Worm (Caenorhabditis elegans) whole organism, L4 larva: ENCODE results near the gene srw-73.

Experiments
- Y5F2A.4 ChIP-seq: fragments of 200-800 bp; sonication (Bioruptor generic); optimal IDR thresholded peaks from 2 replicates; lab custom pipeline; 2018; ENCODE audit warnings: mild to moderate bottlenecking, missing genetic modification characterization, missing compliant biosample characterization
- ZK546.5 ChIP-seq, 2 experiments: sonication (generic microtip); optimal IDR thresholded peaks; 2 replicates each; lab custom pipeline; 2017; ENCODE audit warnings: missing biosample characterization in 2 of 2, missing genetic modification characterization in 2 of 2
- arid-1 ChIP-seq: fragments of 200-800 bp; sonication (Bioruptor generic); conservative IDR thresholded peaks from 2 replicates; pipeline ENCODE4 v1.3.6; 2022; ENCODE audit warnings: missing genetic modification reagents, missing genetic modification characterization, missing compliant biosample characterization
- ceh-62 ChIP-seq: sonication (generic microtip); optimal IDR thresholded peaks from 2 replicates; lab custom pipeline; 2017; ENCODE audit warnings: missing biosample characterization, missing genetic modification characterization
- ces-1 ChIP-seq: fragments of 150-350 bp; sonication (generic microtip); optimal IDR thresholded peaks from 4 replicates; lab custom pipeline; 2014; ENCODE audit warnings: missing biosample characterization, missing genetic modification reagents, missing genetic modification characterization
- cey-2 ChIP-seq: sonication (generic microtip); optimal IDR thresholded peaks from 3 replicates; lab custom pipeline; 2017; ENCODE audit warnings: missing genetic modification characterization, mild to moderate bottlenecking, missing compliant biosample characterization, antibody characterized with exemption, borderline replicate concordance; ENCODE audit not compliant: insufficient read depth
- daf-16 ChIP-seq, 3 experiments: sonication (generic microtip); optimal IDR thresholded peaks; 2 replicates each; lab custom pipeline; 2016 to 2017; ENCODE audit warnings: missing genetic modification characterization in 3 of 3, missing genetic modification reagents in 3 of 3, mild to moderate bottlenecking in 2 of 3, missing compliant biosample characterization in 2 of 3, missing biosample characterization in 1 of 3, moderate library complexity in 1 of 3
- duxl-1 ChIP-seq: sonication (generic microtip); optimal IDR thresholded peaks from 2 replicates; lab custom pipeline; 2016; ENCODE audit warnings: mild to moderate bottlenecking, missing genetic modification characterization, moderate library complexity, missing compliant biosample characterization; ENCODE audit not compliant: poor library complexity
- egl-27 ChIP-seq: sonication (generic microtip); optimal IDR thresholded peaks from 3 replicates; lab custom pipeline; 2017; ENCODE audit warnings: missing biosample characterization, missing genetic modification reagents, missing genetic modification characterization
- gei-8 ChIP-seq: fragments of 200-800 bp; sonication (Bioruptor generic); optimal IDR thresholded peaks from 2 replicates; lab custom pipeline; 2018; ENCODE audit warnings: mild to moderate bottlenecking, missing genetic modification characterization, missing compliant biosample characterization
- hlh-11 ChIP-seq: fragments of 200-800 bp; sonication (Bioruptor generic); optimal IDR thresholded peaks from 2 replicates; lab custom pipeline; 2018; ENCODE audit warnings: mild to moderate bottlenecking, missing genetic modification characterization, missing compliant biosample characterization
- hlh-30 ChIP-seq: sonication (generic microtip); optimal IDR thresholded peaks from 2 replicates; lab custom pipeline; 2017; ENCODE audit warnings: antibody characterized with exemption, mild to moderate bottlenecking, missing genetic modification characterization, missing compliant biosample characterization; ENCODE audit not compliant: insufficient read depth
- jun-1 ChIP-seq: fragments of 150-350 bp; optimal IDR thresholded peaks from 2 replicates; lab custom pipeline; 2014; ENCODE audit warnings: missing biosample characterization, missing genetic modification reagents, missing genetic modification characterization
- lim-7 ChIP-seq: fragments of 200-800 bp; sonication (Bioruptor generic); IDR thresholded peaks from 2 replicates; pipeline ENCODE4 v1.3.6; 2022; ENCODE audit warnings: missing genetic modification characterization, missing compliant biosample characterization
- lin-15B ChIP-seq: fragments of 150-350 bp; sonication (generic microtip); optimal IDR thresholded peaks from 3 replicates; lab custom pipeline; 2014; ENCODE audit warnings: missing biosample characterization, missing genetic modification characterization
- lin-38 ChIP-seq: fragments of 200-800 bp; sonication (Bioruptor generic); IDR thresholded peaks from 2 replicates; pipeline ENCODE4 v1.3.6; 2022; ENCODE audit warnings: missing genetic modification reagents, missing genetic modification characterization, missing compliant biosample characterization
- lir-3 ChIP-seq: sonication (generic microtip); optimal IDR thresholded peaks from 2 replicates; lab custom pipeline; 2016; ENCODE audit warnings: mild to moderate bottlenecking, missing genetic modification characterization, missing compliant biosample characterization
- lsy-2 ChIP-seq, 2 experiments: fragments of 150-350 bp in 1 of 2; sonication (generic microtip) in 1 of 2; optimal IDR thresholded peaks; 2 replicates each; lab custom pipeline; 2014 to 2017; ENCODE audit warnings: missing biosample characterization in 2 of 2, missing genetic modification characterization in 2 of 2
- mxl-2 ChIP-seq: fragments of 200-800 bp; sonication (Bioruptor generic); conservative IDR thresholded peaks from 2 replicates; pipeline ENCODE4 v1.3.6; 2022; ENCODE audit warnings: missing genetic modification reagents, missing genetic modification characterization, missing compliant biosample characterization
- nhr-10 ChIP-seq: fragments of 150-350 bp; optimal IDR thresholded peaks from 2 replicates; lab custom pipeline; 2014; ENCODE audit warnings: missing biosample characterization, missing genetic modification characterization
- nhr-25 ChIP-seq: sonication (generic microtip); optimal IDR thresholded peaks from 2 replicates; lab custom pipeline; 2017; ENCODE audit warnings: missing genetic modification characterization, mild to moderate bottlenecking, missing compliant biosample characterization, antibody characterized with exemption, moderate library complexity, borderline replicate concordance; ENCODE audit not compliant: insufficient read depth
- nhr-42 ChIP-seq: fragments of 200-800 bp; sonication (Bioruptor generic); IDR thresholded peaks from 2 replicates; pipeline ENCODE4 v1.3.6; 2022; ENCODE audit warnings: missing genetic modification characterization, missing compliant biosample characterization
- pha-4 ChIP-seq, 2 experiments: fragments of 150-350 bp in 1 of 2; fragments of 200-800 bp in 1 of 2; sonication (Bioruptor generic) in 1 of 2; IDR thresholded peaks in 1 of 2; optimal IDR thresholded peaks in 1 of 2; 2 replicates each; pipeline versions ENCODE4 v1.3.6 to Lab custom; 2014 to 2022; ENCODE audit warnings: missing genetic modification characterization in 2 of 2, missing genetic modification reagents in 2 of 2, missing biosample characterization in 1 of 2, missing compliant biosample characterization in 1 of 2
- rbr-2 ChIP-seq: sonication (generic microtip); optimal IDR thresholded peaks from 2 replicates; lab custom pipeline; 2016; ENCODE audit warnings: missing genotype, missing genetic modification characterization, missing compliant biosample characterization
- sdz-12 ChIP-seq: fragments of 200-800 bp; sonication (Bioruptor generic); optimal IDR thresholded peaks from 2 replicates; lab custom pipeline; 2018; ENCODE audit warnings: mild to moderate bottlenecking, missing genetic modification characterization, missing compliant biosample characterization
- snpc-1.2 ChIP-seq: fragments of 200-800 bp; sonication (Bioruptor generic); IDR thresholded peaks from 2 replicates; pipeline ENCODE4 v1.3.6; 2022; ENCODE audit warnings: missing genetic modification reagents, missing genetic modification characterization, missing compliant biosample characterization
- snpc-4 ChIP-seq: fragments of 150-350 bp; optimal IDR thresholded peaks from 2 replicates; lab custom pipeline; 2014; ENCODE audit warnings: missing biosample characterization, missing genetic modification characterization
- tra-1 ChIP-seq: fragments of 200-800 bp; sonication (Bioruptor generic); IDR thresholded peaks from 2 replicates; pipeline ENCODE4 v1.3.6; 2022; ENCODE audit warnings: missing genetic modification reagents, missing genetic modification characterization, missing compliant biosample characterization
- unc-39 ChIP-seq: sonication (generic microtip); optimal IDR thresholded peaks from 2 replicates; lab custom pipeline; 2017; ENCODE audit warnings: missing biosample characterization, missing genetic modification characterization
- zag-1 ChIP-seq: fragments of 150-350 bp; optimal IDR thresholded peaks from 2 replicates; lab custom pipeline; 2014; ENCODE audit warnings: missing biosample characterization, missing genetic modification characterization

Gene srw-73

DNA sequence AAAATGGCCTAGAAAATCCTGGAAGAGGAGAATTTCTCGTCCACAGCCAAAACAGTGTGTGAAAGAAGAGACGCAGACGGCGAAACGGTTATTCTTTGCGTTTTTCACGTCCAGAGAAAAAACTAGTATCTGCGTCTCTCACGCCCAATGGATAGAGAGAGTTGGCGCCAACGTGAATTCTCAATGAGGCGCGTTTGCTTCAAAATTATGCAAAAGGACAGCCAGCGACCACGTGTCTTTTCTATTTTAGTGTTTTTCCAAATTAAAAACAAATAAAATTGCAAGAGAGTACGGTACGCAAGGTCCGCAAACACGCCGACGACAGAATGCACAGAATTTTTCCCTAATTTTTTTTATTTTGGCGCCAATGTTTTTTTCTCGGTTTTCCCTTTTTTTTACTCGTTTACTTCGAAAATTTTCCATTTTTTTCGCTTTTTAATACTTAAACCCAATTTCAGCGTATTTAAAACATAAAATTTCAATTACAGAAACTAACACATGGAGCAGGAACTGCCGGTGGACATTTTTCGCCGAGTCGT, 50.4 kb downstream of the srw-73 start, which contains the start of gene Y32B12B.2 (continued):
- no peak for TF ChIP-seq jun-1 (tag; lab: Kevin White, UChicago)
- no peak for TF ChIP-seq lir-3 (tag; lab: Kevin White, UChicago)
- no peak for TF ChIP-seq arid-1 (GFP tag; lab: Robert Waterston, UW)
- no peak for TF ChIP-seq unc-39 (tag; lab: Kevin White, UChicago)
- TF ChIP-seq lsy-2 (tag; optimal IDR thresholded peaks at IDR 0.05; lab: Kevin White, UChicago) = peak; percentile 66 to 97
- no peak for TF ChIP-seq gei-8 (GFP tag; lab: Kevin White, UChicago)
- TF ChIP-seq rbr-2 (tag; lab: Kevin White, UChicago) = peak; percentile 43
- no peak for TF ChIP-seq egl-27 (tag; lab: Kevin White, UChicago)
- no peak for TF ChIP-seq nhr-25
- TF ChIP-seq ZK546.5 (tag; optimal IDR thresholded peaks at IDR 0.05; lab: Kevin White, UChicago) = no peak
- no peak for TF ChIP-seq pha-4 (GFP tag; IDR thresholded peaks at IDR 0.05; lab: Robert Waterston, UW)
- TF ChIP-seq pha-4 (tag; optimal IDR thresholded peaks at IDR 0.05; lab: Kevin White, UChicago) = no peak
- no peak for TF ChIP-seq lim-7 (GFP tag; lab: Robert Waterston, UW)
- peak; percentile 49 for TF ChIP-seq hlh-11 (tag; lab: Kevin White, UChicago)
- TF ChIP-seq cey-2 = no peak
- no peak for TF ChIP-seq Y5F2A.4
- peak; percentile 26 for TF ChIP-seq hlh-30
- TF ChIP-seq ceh-62 = no peak
- no peak for TF ChIP-seq daf-16 (GFP tag; optimal IDR thresholded peaks at IDR 0.05; lab: Kevin White, UChicago)
- no peak for TF ChIP-seq daf-16 (tag; optimal IDR thresholded peaks at IDR 0.05; lab: Kevin White, UChicago)
- TF ChIP-seq mxl-2 (GFP tag; lab: Robert Waterston, UW) = no peak
- TF ChIP-seq lin-15B (tag; lab: Kevin White, UChicago) = no peak
- TF ChIP-seq lin-38 = peak; percentile 88
- no peak for TF ChIP-seq nhr-10
- TF ChIP-seq sdz-12 (GFP tag; lab: Kevin White, UChicago) = no peak
- peak; percentile 47; the same call in 1 of the 2 replicates for TF ChIP-seq snpc-1.2 (GFP tag; lab: Robert Waterston, UW)
- TF ChIP-seq nhr-42 (GFP tag; lab: Robert Waterston, UW) = no peak
- peak; percentile 56 for TF ChIP-seq duxl-1
- no peak for TF ChIP-seq zag-1 (tag; lab: Kevin White, UChicago)
- no peak for TF ChIP-seq ces-1 (GFP tag; lab: Kevin White, UChicago)
- TF ChIP-seq tra-1 = no peak
- TF ChIP-seq snpc-4 = no peak
